Worm (Caenorhabditis elegans): ENCODE data around the gene snx-17.
A peak's percentile ranks its signal among the peaks of the same experiment; 100 is the strongest.

The snx-17 gene

DNA sequence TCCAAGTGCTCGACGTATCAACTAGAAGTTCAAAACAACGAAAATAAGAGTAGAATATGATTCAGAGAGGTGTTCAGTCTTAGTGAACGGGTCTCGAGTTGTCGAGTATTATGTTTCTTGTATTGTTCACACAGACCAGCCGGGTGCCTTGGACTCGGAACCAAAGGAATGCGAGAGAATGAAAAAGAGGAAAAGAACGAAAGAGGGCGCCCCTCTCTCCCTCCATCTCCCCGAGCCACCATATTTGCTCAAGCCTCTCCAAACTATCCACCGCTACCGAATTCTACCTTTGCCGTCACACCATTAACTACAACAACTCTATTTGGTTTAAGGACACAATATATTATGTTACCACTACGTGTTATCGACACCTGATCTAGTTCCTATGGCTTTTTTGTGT is 39.7 kb upstream of the snx-17 start:
- TF ChIP-seq sptf-1 (tag; optimal IDR thresholded peaks at IDR 0.05) = no peak
- TF ChIP-seq ceh-90 (tag; optimal IDR thresholded peaks at IDR 0.05) = no peak
- no peak for TF ChIP-seq lin-14 (GFP tag; optimal IDR thresholded peaks at IDR 0.05)
- TF ChIP-seq efl-1 (optimal IDR thresholded peaks at IDR 0.05) = no peak
- peak in 1 of 2 experiments; percentile 64 for TF ChIP-seq efl-1 (GFP tag; optimal IDR thresholded peaks at IDR 0.05 in 1 of 2)
- no peak for TF ChIP-seq nhr-71 (tag; optimal IDR thresholded peaks at IDR 0.05)

ce11 chrX:13159890-13160289 is 37.8 kb upstream of the snx-17 start:
- no peak for TF ChIP-seq Y116A8C.19 (tag; optimal IDR thresholded peaks at IDR 0.05; ENCODE audit: borderline replicate concordance)
- no peak for TF ChIP-seq mdl-1 (tag; optimal IDR thresholded peaks at IDR 0.05)
- no peak for TF ChIP-seq efl-1 (optimal IDR thresholded peaks at IDR 0.05)
- TF ChIP-seq efl-1 (GFP tag; optimal IDR thresholded peaks at IDR 0.05 in 1 of 2) = peak in 1 of 2 experiments; percentile 90
- TF ChIP-seq nhr-85 (tag) = peak; percentile 83
- TF ChIP-seq blmp-1 (tag; optimal IDR thresholded peaks at IDR 0.05) = peak; percentile 14
- TF ChIP-seq lsy-2 (tag; optimal IDR thresholded peaks at IDR 0.05) = no peak

DNA sequence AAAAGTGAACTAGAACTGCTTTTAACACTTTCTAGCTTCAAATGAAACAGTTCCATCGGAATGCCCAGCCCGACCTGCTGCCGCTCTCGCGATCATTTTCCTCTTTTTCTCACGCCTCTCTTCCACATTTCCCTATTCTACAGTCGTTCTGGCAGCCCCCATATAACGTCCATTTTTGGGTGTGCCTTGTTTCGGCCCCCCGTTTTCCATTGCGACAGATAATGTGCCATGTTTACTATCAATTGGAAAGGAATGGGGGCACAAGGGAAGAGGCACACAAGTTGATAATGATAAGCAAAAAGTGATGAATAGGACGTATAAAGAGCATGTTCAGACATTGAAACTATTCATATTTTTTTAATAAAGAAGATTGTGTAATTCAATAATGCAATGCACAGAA is 36.9 kb upstream of the snx-17 start:
- no peak for TF ChIP-seq nhr-84 (tag; optimal IDR thresholded peaks at IDR 0.05)
- TF ChIP-seq ets-5 (GFP tag; IDR thresholded peaks at IDR 0.05) = no peak
- TF ChIP-seq elt-3 (tag; optimal IDR thresholded peaks at IDR 0.05) = peak in 1 of 6 experiments; percentile 1
- peak; percentile 55 for TF ChIP-seq lin-14 (GFP tag; optimal IDR thresholded peaks at IDR 0.05)
- peak; percentile 2 for TF ChIP-seq snu-23 (GFP tag; optimal IDR thresholded peaks at IDR 0.05)
- no peak for TF ChIP-seq nhr-19 (GFP tag; conservative IDR thresholded peaks at IDR 0.05)
- TF ChIP-seq swsn-7 (tag; optimal IDR thresholded peaks at IDR 0.05) = no peak
- no peak for TF ChIP-seq pqm-1 (tag; optimal IDR thresholded peaks at IDR 0.05)
- no peak for TF ChIP-seq tlp-1 (tag; optimal IDR thresholded peaks at IDR 0.05)
- no peak for TF ChIP-seq nhr-237 (tag; optimal IDR thresholded peaks at IDR 0.05)
- TF ChIP-seq ztf-11 (tag; optimal IDR thresholded peaks at IDR 0.05) = peak in 1 of 2 experiments; percentile 4
- no peak for TF ChIP-seq nhr-12 (tag; optimal IDR thresholded peaks at IDR 0.05)
- TF ChIP-seq nhr-71 (tag; optimal IDR thresholded peaks at IDR 0.05) = peak; percentile 19
- TF ChIP-seq elt-2 (tag; optimal IDR thresholded peaks at IDR 0.05) = peak; percentile 94
- peak; percentile 30 for TF ChIP-seq nhr-90 (tag; optimal IDR thresholded peaks at IDR 0.05; ENCODE audit: poor library complexity)
- peak; percentile 44 for TF ChIP-seq nhr-20 (tag; optimal IDR thresholded peaks at IDR 0.05)
- TF ChIP-seq nhr-85 (tag) = peak; percentile 60
- TF ChIP-seq lin-35 (GFP tag; optimal IDR thresholded peaks at IDR 0.05) = peak in 1 of 2 experiments; percentile 53
- no peak for TF ChIP-seq zip-4 (GFP tag; optimal IDR thresholded peaks at IDR 0.05)

- TF ChIP-seq lin-14 (GFP tag; optimal IDR thresholded peaks at IDR 0.05) (peak; percentile 11), xbp-1 (tag; optimal IDR thresholded peaks at IDR 0.05) (no peak)
These were observed 36.4 kb upstream of the snx-17 start for ce11 chrX:13158487-13158886.

- peak; percentile 43 for TF ChIP-seq nhr-85 (tag)
- peak; percentile 18 for TF ChIP-seq lin-14 (GFP tag; optimal IDR thresholded peaks at IDR 0.05)
- no peak for TF ChIP-seq skn-1 (tag; optimal IDR thresholded peaks at IDR 0.05)
- no peak for TF ChIP-seq lin-39 (tag; optimal IDR thresholded peaks at IDR 0.05)
- peak in 1 of 2 experiments; percentile 35 for TF ChIP-seq lin-35 (GFP tag; optimal IDR thresholded peaks at IDR 0.05)
- peak; percentile 81 for TF ChIP-seq blmp-1 (tag; optimal IDR thresholded peaks at IDR 0.05)
- TF ChIP-seq unc-86 (tag; optimal IDR thresholded peaks at IDR 0.05) = no peak
- TF ChIP-seq egl-13 (tag; optimal IDR thresholded peaks at IDR 0.05) = no peak
- TF ChIP-seq ceh-88 (GFP tag; IDR thresholded peaks at IDR 0.05) = no peak
These were observed 35.1 kb upstream of the snx-17 start for ce11 chrX:13157112-13157768.

Measured in whole organism, L1 larva.